Worm (Caenorhabditis elegans) whole organism, L3 larva: ENCODE measurements around the gene nhr-41.

Experiments used
- aly-2 ChIP-seq: fragments of 150-350 bp; optimal IDR thresholded peaks from 2 replicates; lab custom pipeline; 2014; ENCODE audit warnings: missing biosample characterization, missing genetic modification characterization
- ama-1 ChIP-seq: fragments of 150-350 bp; optimal IDR thresholded peaks from 2 replicates; lab custom pipeline; 2018
- daf-12 ChIP-seq: fragments of 150-350 bp; optimal IDR thresholded peaks from 2 replicates; lab custom pipeline; 2014; ENCODE audit warnings: missing biosample characterization, missing genetic modification reagents, missing genetic modification characterization
- elt-3 ChIP-seq, 3 experiments: fragments of 150-350 bp in 1 of 3; sonication (generic microtip) in 2 of 3; optimal IDR thresholded peaks; 2 replicates in 2 of 3; 4 replicates in 1 of 3; lab custom pipeline; 2014 to 2017; ENCODE audit warnings: missing biosample characterization in 3 of 3, missing genetic modification characterization in 3 of 3
- mdl-1 ChIP-seq: fragments of 150-350 bp; optimal IDR thresholded peaks from 2 replicates; lab custom pipeline; 2014; ENCODE audit warnings: missing biosample characterization, missing genetic modification characterization
- nhr-23 ChIP-seq: fragments of 150-350 bp; optimal IDR thresholded peaks from 2 replicates; lab custom pipeline; 2014; ENCODE audit warnings: missing biosample characterization, missing genetic modification reagents, missing genetic modification characterization
- nhr-76 ChIP-seq: fragments of 150-350 bp; sonication (generic microtip); optimal IDR thresholded peaks from 5 replicates; lab custom pipeline; 2014; ENCODE audit warnings: missing biosample characterization, missing genetic modification characterization
- unc-62 ChIP-seq: fragments of 150-350 bp; sonication (generic microtip); optimal IDR thresholded peaks from 4 replicates; lab custom pipeline; 2014; ENCODE audit warnings: missing biosample characterization, missing genetic modification reagents, missing genetic modification characterization

DNA sequence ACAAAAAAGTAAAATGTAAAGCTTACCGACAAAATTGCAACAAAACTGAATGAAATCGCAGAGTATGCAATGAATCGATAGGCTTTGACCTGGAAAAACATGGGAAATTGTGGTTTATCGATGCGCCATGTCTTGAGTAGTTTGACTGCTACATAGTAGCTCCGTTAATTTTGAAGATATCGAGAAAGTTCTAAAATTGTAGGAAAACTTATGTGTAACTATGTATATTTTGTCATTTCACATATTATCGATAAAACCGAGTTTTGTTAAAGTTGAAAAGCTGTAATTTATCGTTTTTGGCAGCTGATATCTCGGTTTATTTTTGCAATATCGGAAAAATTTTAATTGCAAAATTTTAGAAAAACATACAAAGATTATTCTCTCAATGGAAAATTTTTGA is 26.9 kb upstream of the nhr-41 start, which contains the start of gene col-105:
- TF ChIP-seq unc-62 (GFP tag; lab: Kevin White, UChicago) (no peak), elt-3 (tag; optimal IDR thresholded peaks at IDR 0.05; lab: Kevin White, UChicago) (no peak), nhr-76 (tag; lab: Kevin White, UChicago) (no peak), ama-1 (lab: Kevin White, UChicago) (no peak), mdl-1 (tag; lab: Kevin White, UChicago) (no peak), nhr-23 (no peak), aly-2 (no peak), daf-12 (no peak)
